Fruit fly (Drosophila melanogaster) whole organism, embryonic: ENCODE results near the gene meso18E.

Experiments used
- ATbp ChIP-seq: fragments of 200-800 bp; sonication (Bioruptor generic); optimal IDR thresholded peaks from 2 replicates; lab custom pipeline; 2017; ENCODE audit warnings: missing biosample characterization, mild to moderate bottlenecking, missing genetic modification characterization, missing genetic modification reagents
- Abd-B ChIP-seq: fragments of 200-800 bp; sonication (Bioruptor generic); optimal IDR thresholded peaks from 2 replicates; lab custom pipeline; 2018; ENCODE audit warnings: missing biosample characterization, mild to moderate bottlenecking, missing genetic modification characterization, moderate library complexity
- Antp ChIP-seq: fragments of 200-800 bp; sonication (Bioruptor generic); optimal IDR thresholded peaks from 3 replicates; lab custom pipeline; 2016; ENCODE audit warnings: missing biosample characterization, missing genetic modification characterization
- B-H2 ChIP-seq: fragments of 200-800 bp; sonication (Bioruptor generic); optimal IDR thresholded peaks from 2 replicates; lab custom pipeline; 2018; ENCODE audit warnings: missing biosample characterization, mild to moderate bottlenecking, missing genetic modification characterization
- CG11093 ChIP-seq: fragments of 200-800 bp; sonication (Bioruptor generic); IDR thresholded peaks from 3 replicates; pipeline ENCODE4 v1.3.6; 2022; ENCODE audit warnings: missing biosample characterization, missing genetic modification characterization
- CG11504 ChIP-seq: fragments of 200-800 bp; sonication (Bioruptor generic); optimal IDR thresholded peaks from 3 replicates; lab custom pipeline; 2019; ENCODE audit warnings: missing biosample characterization, mild to moderate bottlenecking, missing genetic modification characterization, moderate library complexity
- CG13296 ChIP-seq: fragments of 200-800 bp; sonication (Bioruptor generic); optimal IDR thresholded peaks from 3 replicates; lab custom pipeline; 2018; ENCODE audit warnings: missing biosample characterization, mild to moderate bottlenecking, missing genetic modification characterization
- CG13424 ChIP-seq: fragments of 200-800 bp; sonication (Bioruptor generic); optimal IDR thresholded peaks from 2 replicates; lab custom pipeline; 2019; ENCODE audit warnings: missing biosample characterization, mild to moderate bottlenecking, missing genetic modification characterization, moderate library complexity
- CG1529 ChIP-seq: fragments of 200-800 bp; sonication (Bioruptor generic); optimal IDR thresholded peaks from 3 replicates; lab custom pipeline; 2018; ENCODE audit warnings: missing biosample characterization, missing genetic modification characterization
- CG15479 ChIP-seq: fragments of 200-800 bp; sonication (Bioruptor generic); optimal IDR thresholded peaks from 3 replicates; lab custom pipeline; 2019; ENCODE audit warnings: missing biosample characterization, mild to moderate bottlenecking, missing genetic modification characterization, moderate library complexity
- CG17359 ChIP-seq: fragments of 200-800 bp; sonication (Bioruptor generic); optimal IDR thresholded peaks from 3 replicates; lab custom pipeline; 2018; ENCODE audit warnings: missing biosample characterization, mild to moderate bottlenecking, missing genetic modification characterization, moderate library complexity
- CG18764 ChIP-seq: fragments of 200-800 bp; sonication (Bioruptor generic); optimal IDR thresholded peaks from 3 replicates; lab custom pipeline; 2016; ENCODE audit warnings: missing biosample characterization, missing genetic modification characterization
- CG2129 ChIP-seq: fragments of 200-800 bp; sonication (Bioruptor generic); IDR thresholded peaks from 2 replicates; pipeline ENCODE4 v1.3.6; 2022; ENCODE audit warnings: missing biosample characterization, missing genetic modification characterization; ENCODE audit not compliant: partially characterized antibody
- CG2199 ChIP-seq: fragments of 200-800 bp; sonication (Bioruptor generic); IDR thresholded peaks from 3 replicates; pipeline ENCODE4 v1.3.6; 2022; ENCODE audit warnings: missing biosample characterization, missing genetic modification characterization
- CG2889 ChIP-seq: fragments of 200-800 bp; sonication (Bioruptor generic); IDR thresholded peaks from 3 replicates; pipeline ENCODE4 v1.3.6; 2022; ENCODE audit warnings: missing biosample characterization, missing genetic modification characterization
- CG33213 ChIP-seq: fragments of 200-800 bp; sonication (Bioruptor generic); optimal IDR thresholded peaks from 3 replicates; lab custom pipeline; 2016; ENCODE audit warnings: missing biosample characterization, missing genetic modification characterization
- CG33557 ChIP-seq: fragments of 200-800 bp; sonication (Bioruptor generic); optimal IDR thresholded peaks from 2 replicates; lab custom pipeline; 2019; ENCODE audit warnings: missing biosample characterization, mild to moderate bottlenecking, missing genetic modification characterization, moderate library complexity
- CG7357 ChIP-seq: fragments of 200-800 bp; sonication (Bioruptor generic); IDR thresholded peaks from 3 replicates; pipeline ENCODE4 v1.3.6; 2022; ENCODE audit warnings: missing biosample characterization, missing genetic modification characterization
- CG9437 ChIP-seq: fragments of 200-800 bp; sonication (Bioruptor generic); optimal IDR thresholded peaks from 2 replicates; lab custom pipeline; 2018; ENCODE audit warnings: missing biosample characterization, mild to moderate bottlenecking, missing genetic modification characterization
- CG9817 ChIP-seq: fragments of 200-800 bp; sonication (Bioruptor generic); optimal IDR thresholded peaks from 2 replicates; lab custom pipeline; 2018; ENCODE audit warnings: missing biosample characterization, mild to moderate bottlenecking, missing genetic modification characterization, moderate library complexity
- Camta ChIP-seq: fragments of 200-800 bp; sonication (Bioruptor generic); optimal IDR thresholded peaks from 2 replicates; lab custom pipeline; 2016; ENCODE audit warnings: missing biosample characterization, missing genetic modification characterization
- D ChIP-seq, 2 experiments: fragments of 200-800 bp in 1 of 2; fragments of >200 bp in 1 of 2; sonication (Bioruptor generic) in 1 of 2; optimal IDR thresholded peaks; 2 replicates in 1 of 2; 3 replicates in 1 of 2; lab custom pipeline; 2017; ENCODE audit warnings: mild to moderate bottlenecking in 1 of 2, missing biosample characterization in 1 of 2, missing genetic modification characterization in 1 of 2, missing genetic modification reagents in 1 of 2
- Dip3 ChIP-seq: fragments of 200-800 bp; sonication (Bioruptor generic); optimal IDR thresholded peaks from 3 replicates; lab custom pipeline; 2016; ENCODE audit warnings: missing biosample characterization, missing genetic modification characterization
- GATAe ChIP-seq: fragments of 200-800 bp; sonication (Bioruptor generic); conservative IDR thresholded peaks from 2 replicates; pipeline ENCODE4 v1.3.6; 2022; ENCODE audit warnings: missing biosample characterization, missing genetic modification characterization
- Hand ChIP-seq: fragments of 200-800 bp; sonication (Bioruptor generic); optimal IDR thresholded peaks from 2 replicates; lab custom pipeline; 2017; ENCODE audit warnings: mild to moderate bottlenecking, missing biosample characterization, missing genetic modification reagents, missing genetic modification characterization
- Hr51 ChIP-seq, 2 experiments: fragments of 200-800 bp; sonication (Bioruptor generic); optimal IDR thresholded peaks; 2 replicates in 1 of 2; 3 replicates in 1 of 2; lab custom pipeline; 2016 to 2018; ENCODE audit warnings: missing biosample characterization in 2 of 2, missing genetic modification characterization in 2 of 2, mild to moderate bottlenecking in 1 of 2, moderate library complexity in 1 of 2
- Jarid2 ChIP-seq: fragments of 200-800 bp; sonication (Bioruptor generic); optimal IDR thresholded peaks from 3 replicates; lab custom pipeline; 2017; ENCODE audit warnings: mild to moderate bottlenecking, missing biosample characterization, missing genetic modification reagents, missing genetic modification characterization
- NFAT ChIP-seq: fragments of 200-800 bp; sonication (Bioruptor generic); IDR thresholded peaks from 2 replicates; pipeline ENCODE4 v1.3.6; 2022; ENCODE audit warnings: missing biosample characterization, missing genetic modification characterization
- Neu2 ChIP-seq: fragments of 200-800 bp; sonication (Bioruptor generic); optimal IDR thresholded peaks from 3 replicates; lab custom pipeline; 2016; ENCODE audit warnings: missing biosample characterization, missing genetic modification characterization, borderline replicate concordance
- Optix ChIP-seq: fragments of 200-800 bp; sonication (Bioruptor generic); IDR thresholded peaks from 3 replicates; pipeline ENCODE4 v1.3.6; 2022; ENCODE audit warnings: missing biosample characterization, missing genetic modification characterization
- Rfx ChIP-seq: fragments of 200-800 bp; sonication (Bioruptor generic); IDR thresholded peaks from 2 replicates; pipeline ENCODE4 v1.3.6; 2022; ENCODE audit warnings: missing biosample characterization, missing genetic modification characterization
- Tbp ChIP-seq: fragments of >200 bp; optimal IDR thresholded peaks from 2 replicates; lab custom pipeline; 2018; ENCODE audit warnings: missing biosample characterization, missing genetic modification characterization
- Usf ChIP-seq: fragments of 200-800 bp; sonication (Bioruptor generic); optimal IDR thresholded peaks from 2 replicates; lab custom pipeline; 2017; ENCODE audit warnings: missing genotype, missing biosample characterization, missing genetic modification characterization
- ac ChIP-seq: fragments of 200-800 bp; sonication (Bioruptor generic); optimal IDR thresholded peaks from 3 replicates; lab custom pipeline; 2017; ENCODE audit warnings: missing biosample characterization, mild to moderate bottlenecking, missing genetic modification characterization
- bcd ChIP-seq: fragments of 200-800 bp; sonication (Bioruptor generic); optimal IDR thresholded peaks from 2 replicates; lab custom pipeline; 2017; ENCODE audit warnings: missing biosample characterization, mild to moderate bottlenecking, missing genetic modification characterization
- bowl ChIP-seq: fragments of 200-800 bp; sonication (Bioruptor generic); IDR thresholded peaks from 2 replicates; pipeline ENCODE4 v1.3.6; 2022; ENCODE audit warnings: missing biosample characterization, missing genetic modification characterization
- dan ChIP-seq: fragments of 200-800 bp; sonication (Bioruptor generic); IDR thresholded peaks from 2 replicates; pipeline ENCODE4 v1.3.6; 2022; ENCODE audit warnings: missing biosample characterization, missing genetic modification characterization
- dimm ChIP-seq: fragments of 200-800 bp; sonication (Bioruptor generic); IDR thresholded peaks from 2 replicates; pipeline ENCODE4 v1.3.6; 2022; ENCODE audit warnings: missing biosample characterization, missing genetic modification characterization
- dysf ChIP-seq: fragments of 200-800 bp; sonication (Bioruptor generic); IDR thresholded peaks from 3 replicates; pipeline ENCODE4 v1.3.6; 2022; ENCODE audit warnings: missing biosample characterization, missing genetic modification characterization
- fd64A ChIP-seq: fragments of 200-800 bp; sonication (Bioruptor generic); optimal IDR thresholded peaks from 3 replicates; lab custom pipeline; 2018; ENCODE audit warnings: missing biosample characterization, mild to moderate bottlenecking, missing genetic modification characterization
- gsb-n ChIP-seq: fragments of 200-800 bp; sonication (Bioruptor generic); optimal IDR thresholded peaks from 3 replicates; lab custom pipeline; 2018; ENCODE audit warnings: missing biosample characterization, mild to moderate bottlenecking, missing genetic modification characterization
- hkb ChIP-seq, 2 experiments: fragments of 200-800 bp in 1 of 2; fragments of >200 bp in 1 of 2; sonication (Bioruptor generic) in 1 of 2; IDR thresholded peaks in 1 of 2; optimal IDR thresholded peaks in 1 of 2; 2 replicates each; pipeline versions ENCODE4 v1.3.6 to Lab custom; 2017 to 2022; ENCODE audit warnings: missing biosample characterization in 1 of 2, missing genetic modification characterization in 1 of 2
- lov ChIP-seq, 2 experiments: fragments of 200-800 bp in 1 of 2; fragments of >200 bp in 1 of 2; sonication (Bioruptor generic) in 1 of 2; IDR thresholded peaks in 1 of 2; optimal IDR thresholded peaks in 1 of 2; 2 replicates in 1 of 2; 3 replicates in 1 of 2; pipeline versions ENCODE4 v1.3.6 to Lab custom; 2017 to 2022; ENCODE audit warnings: missing biosample characterization in 1 of 2, missing genetic modification characterization in 1 of 2
- pho ChIP-seq: fragments of 200-800 bp; sonication (Bioruptor generic); optimal IDR thresholded peaks from 2 replicates; lab custom pipeline; 2016; ENCODE audit warnings: missing biosample characterization, missing genetic modification characterization
- pum ChIP-seq: fragments of 200-800 bp; sonication (Bioruptor generic); optimal IDR thresholded peaks from 2 replicates; lab custom pipeline; 2016; ENCODE audit warnings: missing biosample characterization, missing genetic modification characterization
- repo ChIP-seq: fragments of 200-800 bp; sonication (Bioruptor generic); optimal IDR thresholded peaks from 2 replicates; lab custom pipeline; 2016; ENCODE audit warnings: missing biosample characterization, missing genetic modification characterization
- run ChIP-seq: fragments of 200-800 bp; sonication (Bioruptor generic); optimal IDR thresholded peaks from 3 replicates; lab custom pipeline; 2018; ENCODE audit warnings: missing biosample characterization, mild to moderate bottlenecking, missing genetic modification characterization
- seq ChIP-seq: fragments of 200-800 bp; sonication (Bioruptor generic); IDR thresholded peaks from 2 replicates; pipeline ENCODE4 v1.3.6; 2022; ENCODE audit warnings: missing biosample characterization, missing genetic modification characterization

meso18E gene

DNA sequence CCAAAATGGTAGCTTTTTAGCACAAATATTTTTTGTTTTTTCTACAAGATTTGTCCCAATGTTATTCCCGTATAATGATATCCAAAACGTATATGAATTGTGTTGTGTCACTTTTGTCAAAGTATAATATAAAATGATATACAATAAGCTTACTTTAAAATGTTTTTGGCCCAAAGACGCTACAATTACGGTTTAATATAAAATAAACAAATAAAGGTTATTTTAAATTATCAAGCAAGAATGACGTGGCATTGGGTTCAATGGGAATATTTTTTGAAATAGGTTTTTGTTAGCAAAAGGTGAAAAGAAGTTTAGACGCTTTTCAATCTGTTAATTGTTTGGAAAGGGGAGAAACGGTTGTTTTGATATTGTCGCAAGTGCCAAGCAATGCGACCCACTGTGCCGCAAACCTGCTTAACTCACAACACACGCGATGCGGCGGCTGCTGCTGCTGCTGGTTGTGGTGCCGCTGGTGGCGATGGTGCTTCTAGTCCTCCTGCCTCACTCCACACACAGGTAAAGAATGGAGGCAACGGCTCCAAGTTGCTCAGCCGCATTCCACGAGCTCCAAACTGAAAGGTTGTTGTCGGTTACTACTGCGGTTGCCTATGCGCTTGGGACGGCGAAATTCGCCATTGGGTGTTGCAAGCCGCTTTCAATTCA, 49.5 kb downstream of the meso18E start (continued):
- peak; percentile 49 for TF ChIP-seq Camta (GFP tag; lab: Kevin White, UChicago)
- TF ChIP-seq Tbp (GFP tag; lab: Kevin White, UChicago): no peak
- TF ChIP-seq NFAT (GFP tag; lab: Robert Waterston, UW): no peak
- TF ChIP-seq CG7357 (GFP tag; lab: Robert Waterston, UW): no peak
- TF ChIP-seq repo (GFP tag; lab: Kevin White, UChicago): no peak
- peak; percentile 4 for TF ChIP-seq CG9817 (tag; lab: Kevin White, UChicago)
- TF ChIP-seq CG33213: no peak
- peak; percentile 37; the same call in 1 of the 3 replicates for TF ChIP-seq dysf (GFP tag; lab: Robert Waterston, UW)
- TF ChIP-seq Usf (GFP tag; lab: Kevin White, UChicago): peak; percentile 41
- no peak for TF ChIP-seq Rfx (GFP tag; lab: Robert Waterston, UW)
- peak; percentile 35 for TF ChIP-seq CG17359 (tag; lab: Kevin White, UChicago)
- TF ChIP-seq bowl (GFP tag; lab: Robert Waterston, UW): no peak
- TF ChIP-seq CG9437: peak; percentile 76
- TF ChIP-seq Jarid2 (GFP tag; lab: Kevin White, UChicago): no peak
- TF ChIP-seq CG11504 (tag; lab: Kevin White, UChicago): peak; percentile 53
- no peak for TF ChIP-seq Neu2 (GFP tag; lab: Kevin White, UChicago)
- no peak for TF ChIP-seq D (optimal IDR thresholded peaks at IDR 0.05; lab: Kevin White, UChicago)
- peak; percentile 50 for TF ChIP-seq D (GFP tag; optimal IDR thresholded peaks at IDR 0.05; lab: Kevin White, UChicago)
- no peak for TF ChIP-seq dimm
- no peak for TF ChIP-seq Optix (GFP tag; lab: Robert Waterston, UW)
- no peak for TF ChIP-seq seq (GFP tag; lab: Robert Waterston, UW)
- no peak for TF ChIP-seq B-H2 (GFP tag; lab: Kevin White, UChicago)
- no peak for TF ChIP-seq CG18764 (GFP tag; lab: Kevin White, UChicago)
- TF ChIP-seq CG2129 (GFP tag; lab: Robert Waterston, UW): no peak
- TF ChIP-seq CG11093 (GFP tag; lab: Robert Waterston, UW): no peak
- TF ChIP-seq pum (GFP tag; lab: Kevin White, UChicago): peak; percentile 31
- no peak for TF ChIP-seq dan (GFP tag; lab: Robert Waterston, UW)
- TF ChIP-seq lov (optimal IDR thresholded peaks at IDR 0.05; lab: Kevin White, UChicago): no peak
- TF ChIP-seq lov (GFP tag; IDR thresholded peaks at IDR 0.05; lab: Robert Waterston, UW): 0 out of 3 replicates have a peak, but pooled peaks have one; percentile 13
- TF ChIP-seq GATAe (GFP tag; lab: Robert Waterston, UW): no peak
- peak; percentile 22 for TF ChIP-seq Antp
- peak; percentile 57 for TF ChIP-seq CG33557
- peak; percentile 43 for TF ChIP-seq Hand (GFP tag; lab: Kevin White, UChicago)
- no peak for TF ChIP-seq run (tag; lab: Kevin White, UChicago)
- TF ChIP-seq pho: no peak
- TF ChIP-seq gsb-n (tag; lab: Kevin White, UChicago): no peak
- TF ChIP-seq CG2199: no peak
- TF ChIP-seq ac (GFP tag; lab: Kevin White, UChicago): no peak
- peak; percentile 62 for TF ChIP-seq bcd (GFP tag; lab: Kevin White, UChicago)
- TF ChIP-seq Abd-B (GFP tag; lab: Kevin White, UChicago): peak; percentile 41
- no peak for TF ChIP-seq CG15479 (GFP tag; lab: Kevin White, UChicago)
- no peak for TF ChIP-seq Dip3
- TF ChIP-seq Hr51 (GFP tag; optimal IDR thresholded peaks at IDR 0.05; lab: Kevin White, UChicago): peak in 1 of 2 experiments; percentile 49
- TF ChIP-seq hkb (optimal IDR thresholded peaks at IDR 0.05; lab: Kevin White, UChicago): no peak
- TF ChIP-seq hkb (GFP tag; IDR thresholded peaks at IDR 0.05; lab: Robert Waterston, UW): no peak
- no peak for TF ChIP-seq CG2889
- no peak for TF ChIP-seq CG13296 (GFP tag; lab: Kevin White, UChicago)
- peak; percentile 24 for TF ChIP-seq ATbp
- TF ChIP-seq CG13424 (tag; lab: Kevin White, UChicago): peak; percentile 65
- TF ChIP-seq fd64A (GFP tag; lab: Kevin White, UChicago): no peak
- peak; percentile 55 for TF ChIP-seq CG1529
